Worm (Caenorhabditis elegans) whole organism, mixed stage, embryonic: ENCODE data around the gene scp-1.

Experiments
- M03D4.4 ChIP-seq: sonication (generic microtip); optimal IDR thresholded peaks from 2 replicates; lab custom pipeline; 2017; ENCODE audit warnings: mild to moderate bottlenecking, missing genetic modification characterization, missing compliant biosample characterization
- bed-3 ChIP-seq: fragments of 200-800 bp; sonication (Bioruptor generic); optimal IDR thresholded peaks from 3 replicates; lab custom pipeline; 2018; ENCODE audit warnings: mild to moderate bottlenecking, missing genetic modification characterization, moderate library complexity, missing compliant biosample characterization
- blmp-1 ChIP-seq: fragments of 150-350 bp; optimal IDR thresholded peaks from 2 replicates; lab custom pipeline; 2014; ENCODE audit warnings: missing biosample characterization, missing genetic modification characterization
- ceh-43 ChIP-seq: fragments of 200-800 bp; sonication (Bioruptor generic); optimal IDR thresholded peaks from 2 replicates; lab custom pipeline; 2018; ENCODE audit warnings: mild to moderate bottlenecking, missing genetic modification characterization, moderate library complexity, missing compliant biosample characterization
- ceh-83 ChIP-seq: fragments of 200-800 bp; sonication (Bioruptor generic); optimal IDR thresholded peaks from 2 replicates; lab custom pipeline; 2018; ENCODE audit warnings: mild to moderate bottlenecking, missing genetic modification characterization, missing compliant biosample characterization
- ces-1 ChIP-seq: fragments of 150-350 bp; optimal IDR thresholded peaks from 2 replicates; lab custom pipeline; 2014; ENCODE audit warnings: missing biosample characterization, missing genetic modification reagents, missing genetic modification characterization
- cnd-1 ChIP-seq: fragments of 200-800 bp; sonication (Bioruptor generic); optimal IDR thresholded peaks from 2 replicates; lab custom pipeline; 2018; ENCODE audit warnings: mild to moderate bottlenecking, missing genetic modification characterization, missing compliant biosample characterization
- drap-1 ChIP-seq: fragments of 200-800 bp; sonication (Bioruptor generic); optimal IDR thresholded peaks from 3 replicates; lab custom pipeline; 2018; ENCODE audit warnings: mild to moderate bottlenecking, missing genetic modification characterization, missing compliant biosample characterization
- elt-1 ChIP-seq: sonication (generic microtip); optimal IDR thresholded peaks from 2 replicates; lab custom pipeline; 2017; ENCODE audit warnings: missing genetic modification characterization, mild to moderate bottlenecking, missing compliant biosample characterization, antibody characterized with exemption, moderate library complexity, borderline replicate concordance; ENCODE audit not compliant: insufficient read depth
- elt-3 ChIP-seq: fragments of 150-350 bp; optimal IDR thresholded peaks from 2 replicates; lab custom pipeline; 2014; ENCODE audit warnings: missing biosample characterization, missing genetic modification characterization
- ham-2 ChIP-seq: fragments of 200-800 bp; sonication (Bioruptor generic); optimal IDR thresholded peaks from 2 replicates; lab custom pipeline; 2018; ENCODE audit warnings: mild to moderate bottlenecking, missing genetic modification characterization, missing compliant biosample characterization
- hlh-1 ChIP-seq: fragments of 150-350 bp; optimal IDR thresholded peaks from 2 replicates; lab custom pipeline; 2014; ENCODE audit warnings: missing biosample characterization, missing genetic modification reagents, missing genetic modification characterization
- lin-13 ChIP-seq: fragments of 150-350 bp; optimal IDR thresholded peaks from 2 replicates; lab custom pipeline; 2014; ENCODE audit warnings: missing biosample characterization, missing genetic modification characterization
- lin-32 ChIP-seq: fragments of 200-800 bp; sonication (Bioruptor generic); optimal IDR thresholded peaks from 2 replicates; lab custom pipeline; 2018; ENCODE audit warnings: mild to moderate bottlenecking, missing genetic modification characterization, missing compliant biosample characterization
- lsy-2 ChIP-seq: fragments of 150-350 bp; optimal IDR thresholded peaks from 2 replicates; lab custom pipeline; 2014; ENCODE audit warnings: missing biosample characterization, missing genetic modification characterization
- mep-1 ChIP-seq: fragments of 150-350 bp; optimal IDR thresholded peaks from 2 replicates; lab custom pipeline; 2017; ENCODE audit warnings: missing biosample characterization, missing genetic modification reagents, missing genetic modification characterization, inconsistent platforms
- mls-2 ChIP-seq: sonication (generic microtip); optimal IDR thresholded peaks from 2 replicates; lab custom pipeline; 2016; ENCODE audit warnings: mild to moderate bottlenecking, missing genetic modification characterization, moderate library complexity, missing compliant biosample characterization
- nhr-12 ChIP-seq: fragments of 150-350 bp; optimal IDR thresholded peaks from 2 replicates; lab custom pipeline; 2014; ENCODE audit warnings: missing biosample characterization, missing genetic modification characterization
- nhr-2 ChIP-seq: fragments of 150-350 bp; optimal IDR thresholded peaks from 2 replicates; lab custom pipeline; 2014; ENCODE audit warnings: missing biosample characterization, missing genetic modification characterization
- nhr-237 ChIP-seq: fragments of 150-350 bp; optimal IDR thresholded peaks from 2 replicates; lab custom pipeline; 2014; ENCODE audit warnings: missing biosample characterization, missing genetic modification characterization
- nhr-28 ChIP-seq: fragments of 150-350 bp; optimal IDR thresholded peaks from 2 replicates; lab custom pipeline; 2014; ENCODE audit warnings: missing biosample characterization, missing genetic modification characterization
- nhr-76 ChIP-seq: sonication (generic microtip); optimal IDR thresholded peaks from 2 replicates; lab custom pipeline; 2017; ENCODE audit warnings: missing biosample characterization, missing genetic modification characterization
- pha-4 ChIP-seq: fragments of 150-350 bp; optimal IDR thresholded peaks from 2 replicates; lab custom pipeline; 2018; ENCODE audit warnings: missing biosample characterization, missing genetic modification reagents, missing genetic modification characterization
- sem-2 ChIP-seq: fragments of 200-800 bp; sonication (Bioruptor generic); optimal IDR thresholded peaks from 2 replicates; lab custom pipeline; 2018; ENCODE audit warnings: mild to moderate bottlenecking, missing genetic modification characterization, missing compliant biosample characterization
- snpc-4 ChIP-seq: fragments of 150-350 bp; optimal IDR thresholded peaks from 2 replicates; lab custom pipeline; 2014; ENCODE audit warnings: missing biosample characterization, missing genetic modification characterization
- sptf-1 ChIP-seq: sonication (generic microtip); optimal IDR thresholded peaks from 2 replicates; lab custom pipeline; 2017; ENCODE audit warnings: mild to moderate bottlenecking, missing genetic modification characterization, moderate library complexity, missing compliant biosample characterization
- tbx-8 ChIP-seq: fragments of 200-800 bp; sonication (Bioruptor generic); optimal IDR thresholded peaks from 2 replicates; lab custom pipeline; 2018; ENCODE audit warnings: mild to moderate bottlenecking, missing genetic modification characterization, moderate library complexity, missing compliant biosample characterization
- unc-120 ChIP-seq: sonication (generic microtip); optimal IDR thresholded peaks from 2 replicates; lab custom pipeline; 2017; ENCODE audit warnings: missing genetic modification characterization, missing compliant biosample characterization; ENCODE audit not compliant: poor library complexity, severe bottlenecking
- unc-62 ChIP-seq: fragments of 150-350 bp; optimal IDR thresholded peaks from 2 replicates; lab custom pipeline; 2014; ENCODE audit warnings: missing biosample characterization, missing genetic modification reagents, missing genetic modification characterization
- ztf-11 ChIP-seq: fragments of 150-350 bp; optimal IDR thresholded peaks from 2 replicates; lab custom pipeline; 2014; ENCODE audit warnings: missing biosample characterization, missing genetic modification characterization

scp-1 gene

ce11 chrII:9333714-9334113, at the start of gene scp-1:
scp-1 (plus strand) TSS chrII:9334014.
- TF ChIP-seq lin-13 (no peak), unc-62 (no peak), snpc-4 (tag; lab: Kevin White, UChicago) (no peak), lsy-2 (no peak), elt-3 (tag; lab: Kevin White, UChicago) (no peak), ces-1 (no peak), sptf-1 (tag; lab: Kevin White, UChicago) (no peak), tbx-8 (GFP tag; lab: Kevin White, UChicago) (no peak), ztf-11 (tag; lab: Kevin White, UChicago) (no peak), nhr-2 (no peak), ceh-43 (GFP tag; lab: Kevin White, UChicago) (no peak), nhr-76 (no peak), cnd-1 (tag; lab: Kevin White, UChicago) (no peak), elt-1 (no peak), ceh-83 (GFP tag; lab: Kevin White, UChicago) (no peak), ham-2 (GFP tag; lab: Kevin White, UChicago) (no peak), nhr-237 (no peak), mep-1 (tag; lab: Kevin White, UChicago) (no peak), drap-1 (no peak), mls-2 (no peak)

DNA sequence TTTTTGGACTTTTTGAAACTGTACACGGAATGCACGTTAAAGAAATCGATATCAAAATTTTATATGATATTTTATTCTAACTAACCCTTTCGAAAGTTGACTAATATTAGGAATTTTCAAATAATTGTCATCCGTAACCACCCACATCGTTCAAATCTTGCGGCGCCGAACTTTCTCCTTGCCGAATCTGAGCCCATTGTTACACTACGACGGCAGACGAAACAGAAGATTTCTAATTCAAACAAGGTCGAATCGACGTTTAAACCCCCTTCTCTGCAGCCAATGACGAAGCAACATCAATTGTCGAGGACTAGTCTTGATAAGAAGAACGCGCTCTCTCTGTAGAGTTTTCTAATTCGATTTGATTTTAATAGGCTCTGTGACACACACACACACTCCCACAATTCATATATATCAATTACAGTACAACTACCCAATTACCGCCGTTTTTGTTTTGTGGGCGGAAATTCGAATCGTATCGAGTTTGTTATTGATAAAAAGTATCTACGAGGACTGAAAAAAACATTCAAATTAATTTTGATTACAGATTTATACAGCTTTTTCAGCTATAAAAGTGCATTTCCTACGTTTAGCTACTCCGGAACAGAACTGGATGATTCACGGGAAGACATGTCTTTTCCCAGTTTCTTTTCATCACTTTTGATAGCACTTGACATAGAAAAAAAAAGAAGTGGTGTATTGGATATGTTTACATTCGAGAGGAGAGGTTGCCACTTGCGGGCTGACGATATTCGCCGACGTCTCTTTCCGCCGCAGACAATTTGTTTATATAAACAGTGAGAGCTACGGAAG, 49.2 kb upstream of the scp-1 start:
- TF ChIP-seq nhr-2 = peak; percentile 5
- TF ChIP-seq ces-1 = peak; percentile 8
- peak; percentile 84 for TF ChIP-seq pha-4 (tag; lab: Kevin White, UChicago)
- TF ChIP-seq lin-13 = no peak

- TF ChIP-seq lsy-2 = peak; percentile 4
- peak; percentile 20 for TF ChIP-seq elt-1
- no peak for TF ChIP-seq pha-4 (tag; lab: Kevin White, UChicago)
- peak; percentile 30 for TF ChIP-seq ceh-83 (GFP tag; lab: Kevin White, UChicago)
These were observed 48.4 kb upstream of the scp-1 start, which contains the start of gene mtrr-1 for ce11 chrII:9285171-9286025. mtrr-1 (plus strand) TSS chrII:9285975.

- TF ChIP-seq lin-32 (GFP tag; lab: Kevin White, UChicago) (no peak), nhr-76 (no peak), snpc-4 (tag; lab: Kevin White, UChicago) (no peak), elt-1 (no peak), mep-1 (tag; lab: Kevin White, UChicago) (no peak), sem-2 (GFP tag; lab: Kevin White, UChicago) (no peak), unc-62 (no peak), lsy-2 (no peak), M03D4.4 (no peak), blmp-1 (tag; lab: Kevin White, UChicago) (no peak), nhr-28 (tag; lab: Kevin White, UChicago) (no peak), unc-120 (no peak), nhr-12 (no peak), lin-13 (no peak)
These were observed 44.7 kb upstream of the scp-1 start for ce11 chrII:9289127-9289526.

ce11 chrII:9291632-9292031, 42.2 kb upstream of the scp-1 start, which contains the start of gene acs-7:
acs-7 (plus strand) TSS chrII:9292017.
- TF ChIP-seq nhr-76 (no peak), M03D4.4 (no peak), mls-2 (no peak), ces-1 (no peak), lsy-2 (no peak), ceh-43 (GFP tag; lab: Kevin White, UChicago) (no peak), nhr-12 (no peak), drap-1 (no peak)

ce11 chrII:9295678-9296077, 38.1 kb upstream of the scp-1 start, which contains the start of gene C01G6.9:
C01G6.9 (minus strand) TSS chrII:9295818.
- no peak for TF ChIP-seq bed-3
- TF ChIP-seq hlh-1 (tag; lab: Kevin White, UChicago) = no peak
- TF ChIP-seq nhr-237 = no peak
- TF ChIP-seq nhr-28 (tag; lab: Kevin White, UChicago) = no peak
- TF ChIP-seq lin-32 (GFP tag; lab: Kevin White, UChicago) = no peak
- TF ChIP-seq nhr-2 = no peak
- TF ChIP-seq ceh-43 (GFP tag; lab: Kevin White, UChicago) = no peak
